Worm (Caenorhabditis elegans) whole organism, L1 larva: ENCODE measurements around the gene K12B6.9.

Source experiments
- F16B12.6 ChIP-seq: fragments of 150-350 bp; optimal IDR thresholded peaks from 2 replicates; lab custom pipeline; 2014; ENCODE audit warnings: missing biosample characterization, missing genetic modification characterization
- alr-1 ChIP-seq: fragments of 200-800 bp; sonication (Bioruptor generic); optimal IDR thresholded peaks from 2 replicates; lab custom pipeline; 2018; ENCODE audit warnings: borderline replicate concordance, mild to moderate bottlenecking, missing genetic modification characterization, missing compliant biosample characterization
- ama-1 ChIP-seq: fragments of 150-350 bp; optimal IDR thresholded peaks from 2 replicates; lab custom pipeline; 2014
- ceh-63 ChIP-seq: fragments of 200-800 bp; sonication (Bioruptor generic); optimal IDR thresholded peaks from 2 replicates; lab custom pipeline; 2018; ENCODE audit warnings: mild to moderate bottlenecking, missing genetic modification characterization, missing compliant biosample characterization
- ceh-82 ChIP-seq, 3 experiments: fragments of 150-350 bp in 1 of 3; sonication (generic microtip) in 2 of 3; optimal IDR thresholded peaks; 2 replicates each; lab custom pipeline; 2014 to 2017; ENCODE audit warnings: missing biosample characterization in 3 of 3, missing genetic modification characterization in 3 of 3
- ceh-90 ChIP-seq: sonication (generic microtip); optimal IDR thresholded peaks from 2 replicates; lab custom pipeline; 2016; ENCODE audit warnings: missing genetic modification characterization, missing compliant biosample characterization
- ces-1 ChIP-seq: fragments of 150-350 bp; optimal IDR thresholded peaks from 2 replicates; lab custom pipeline; 2014; ENCODE audit warnings: missing biosample characterization, missing genetic modification reagents, missing genetic modification characterization
- efl-1 ChIP-seq, 4 experiments: fragments of 150-350 bp; optimal IDR thresholded peaks in 3 of 4; peaks in 1 of 4; 1 replicate in 1 of 4; 2 replicates in 3 of 4; lab custom pipeline; 2014; ENCODE audit warnings: missing biosample characterization in 2 of 4, missing genetic modification characterization in 2 of 4, missing genetic modification reagents in 2 of 4
- elt-2 ChIP-seq: sonication (generic microtip); optimal IDR thresholded peaks from 2 replicates; lab custom pipeline; 2016; ENCODE audit warnings: missing genetic modification characterization, mild to moderate bottlenecking, inconsistent platforms, missing compliant biosample characterization, missing genetic modification reagents
- ets-5 ChIP-seq: fragments of 200-800 bp; sonication (Bioruptor generic); IDR thresholded peaks from 2 replicates; pipeline ENCODE4 v1.3.6; 2022; ENCODE audit warnings: missing genetic modification characterization, missing compliant biosample characterization
- fkh-10 ChIP-seq: sonication (generic microtip); optimal IDR thresholded peaks from 2 replicates; lab custom pipeline; 2017; ENCODE audit warnings: missing biosample characterization, missing genetic modification reagents, missing genetic modification characterization
- fos-1 ChIP-seq: fragments of 150-350 bp; optimal IDR thresholded peaks from 2 replicates; lab custom pipeline; 2014; ENCODE audit warnings: missing biosample characterization, missing genetic modification characterization
- grh-1 ChIP-seq: fragments of 200-800 bp; sonication (Bioruptor generic); IDR thresholded peaks from 2 replicates; pipeline ENCODE4 v1.3.6; 2022; ENCODE audit warnings: missing genetic modification reagents, missing genetic modification characterization, missing compliant biosample characterization
- hlh-17 ChIP-seq: fragments of 200-800 bp; sonication (Bioruptor generic); optimal IDR thresholded peaks from 2 replicates; lab custom pipeline; 2018; ENCODE audit warnings: missing genetic modification characterization, mild to moderate bottlenecking, missing compliant biosample characterization, moderate library complexity, borderline replicate concordance
- hlh-4 ChIP-seq: sonication (generic microtip); optimal IDR thresholded peaks from 2 replicates; lab custom pipeline; 2016; ENCODE audit warnings: mild to moderate bottlenecking, missing genetic modification characterization, missing compliant biosample characterization
- irx-1 ChIP-seq: sonication (generic microtip); optimal IDR thresholded peaks from 2 replicates; lab custom pipeline; 2016; ENCODE audit warnings: missing genetic modification characterization, missing compliant biosample characterization
- jun-1 ChIP-seq: fragments of 150-350 bp; optimal IDR thresholded peaks from 2 replicates; lab custom pipeline; 2014; ENCODE audit warnings: missing biosample characterization, missing genetic modification reagents, missing genetic modification characterization
- lir-3 ChIP-seq: sonication (generic microtip); optimal IDR thresholded peaks from 2 replicates; lab custom pipeline; 2016; ENCODE audit warnings: mild to moderate bottlenecking, missing genetic modification characterization, moderate library complexity, missing compliant biosample characterization; ENCODE audit not compliant: poor library complexity
- mep-1 ChIP-seq: fragments of 150-350 bp; optimal IDR thresholded peaks from 2 replicates; lab custom pipeline; 2014; ENCODE audit warnings: missing biosample characterization, missing genetic modification characterization
- nhr-12 ChIP-seq: sonication (generic microtip); optimal IDR thresholded peaks from 2 replicates; lab custom pipeline; 2017; ENCODE audit warnings: missing biosample characterization, missing genetic modification characterization
- nhr-19 ChIP-seq: fragments of 200-800 bp; sonication (Bioruptor generic); conservative IDR thresholded peaks from 2 replicates; pipeline ENCODE4 v1.3.6; 2022; ENCODE audit warnings: missing genetic modification characterization, missing compliant biosample characterization
- nhr-20 ChIP-seq: sonication (generic microtip); optimal IDR thresholded peaks from 2 replicates; lab custom pipeline; 2016; ENCODE audit warnings: mild to moderate bottlenecking, missing genetic modification characterization, missing compliant biosample characterization
- nhr-237 ChIP-seq: fragments of 150-350 bp; optimal IDR thresholded peaks from 2 replicates; lab custom pipeline; 2014; ENCODE audit warnings: missing biosample characterization, missing genetic modification characterization
- nhr-28 ChIP-seq: fragments of 150-350 bp; optimal IDR thresholded peaks from 2 replicates; lab custom pipeline; 2014; ENCODE audit warnings: missing biosample characterization, missing genetic modification characterization
- nhr-47 ChIP-seq: sonication (generic microtip); optimal IDR thresholded peaks from 2 replicates; lab custom pipeline; 2016; ENCODE audit warnings: mild to moderate bottlenecking, missing genetic modification characterization, moderate library complexity, missing compliant biosample characterization
- nhr-71 ChIP-seq: sonication (generic microtip); optimal IDR thresholded peaks from 2 replicates; lab custom pipeline; 2016; ENCODE audit warnings: mild to moderate bottlenecking, missing genetic modification characterization, moderate library complexity, missing compliant biosample characterization
- nhr-76 ChIP-seq: sonication (generic microtip); optimal IDR thresholded peaks from 2 replicates; lab custom pipeline; 2017; ENCODE audit warnings: missing biosample characterization, missing genetic modification characterization
- nhr-84 ChIP-seq: sonication (generic microtip); optimal IDR thresholded peaks from 2 replicates; lab custom pipeline; 2017; ENCODE audit warnings: missing biosample characterization, missing genetic modification characterization
- nhr-85 ChIP-seq: sonication (generic microtip); peaks from one replicate; lab custom pipeline; 2016; ENCODE audit warnings: missing genetic modification characterization, inconsistent platforms, missing compliant biosample characterization
- nhr-90 ChIP-seq: sonication (generic microtip); optimal IDR thresholded peaks from 2 replicates; lab custom pipeline; 2016; ENCODE audit warnings: mild to moderate bottlenecking, missing genetic modification characterization, missing compliant biosample characterization; ENCODE audit not compliant: poor library complexity
- pag-3 ChIP-seq: sonication (generic microtip); optimal IDR thresholded peaks from 2 replicates; lab custom pipeline; 2017; ENCODE audit warnings: missing genetic modification characterization, mild to moderate bottlenecking, missing compliant biosample characterization, antibody characterized with exemption, borderline replicate concordance; ENCODE audit not compliant: insufficient read depth
- pax-3 ChIP-seq: fragments of 200-800 bp; sonication (Bioruptor generic); optimal IDR thresholded peaks from 2 replicates; lab custom pipeline; 2018; ENCODE audit warnings: mild to moderate bottlenecking, missing genetic modification characterization, moderate library complexity, missing compliant biosample characterization
- pqm-1 ChIP-seq: sonication (generic microtip); optimal IDR thresholded peaks from 3 replicates; lab custom pipeline; 2017; ENCODE audit warnings: missing biosample characterization, missing genetic modification characterization
- rnt-1 ChIP-seq: sonication (generic microtip); optimal IDR thresholded peaks from 2 replicates; lab custom pipeline; 2016; ENCODE audit warnings: mild to moderate bottlenecking, missing genetic modification characterization, moderate library complexity, missing compliant biosample characterization
- skn-1 ChIP-seq: fragments of 150-350 bp; optimal IDR thresholded peaks from 2 replicates; lab custom pipeline; 2014; ENCODE audit warnings: missing biosample characterization, missing genetic modification characterization
- snpc-4 ChIP-seq: fragments of 150-350 bp; optimal IDR thresholded peaks from 2 replicates; lab custom pipeline; 2014; ENCODE audit warnings: missing biosample characterization, missing genetic modification characterization
- snu-23 ChIP-seq: sonication (generic microtip); optimal IDR thresholded peaks from 2 replicates; lab custom pipeline; 2016; ENCODE audit warnings: missing genetic modification characterization, missing compliant biosample characterization
- sup-37 ChIP-seq: fragments of 200-800 bp; sonication (Bioruptor generic); optimal IDR thresholded peaks from 2 replicates; lab custom pipeline; 2018; ENCODE audit warnings: mild to moderate bottlenecking, missing genetic modification characterization, missing compliant biosample characterization
- tlp-1 ChIP-seq: fragments of 150-350 bp; optimal IDR thresholded peaks from 2 replicates; lab custom pipeline; 2014; ENCODE audit warnings: missing biosample characterization, missing genetic modification characterization
- unc-62 ChIP-seq: fragments of 150-350 bp; optimal IDR thresholded peaks from 2 replicates; lab custom pipeline; 2014; ENCODE audit warnings: missing biosample characterization, missing genetic modification reagents, missing genetic modification characterization
- vab-15 ChIP-seq: sonication (generic microtip); optimal IDR thresholded peaks from 2 replicates; lab custom pipeline; 2017; ENCODE audit warnings: missing genotype, mild to moderate bottlenecking, missing genetic modification characterization, missing compliant biosample characterization
- zag-1 ChIP-seq: fragments of 150-350 bp; optimal IDR thresholded peaks from 2 replicates; lab custom pipeline; 2014; ENCODE audit warnings: missing biosample characterization, missing genetic modification characterization
- ztf-11 ChIP-seq, 2 experiments: sonication (generic microtip); optimal IDR thresholded peaks; 2 replicates each; lab custom pipeline; 2016 to 2017; ENCODE audit warnings: missing genetic modification characterization in 2 of 2, missing biosample characterization in 1 of 2, missing compliant biosample characterization in 1 of 2

K12B6.9 gene

DNA sequence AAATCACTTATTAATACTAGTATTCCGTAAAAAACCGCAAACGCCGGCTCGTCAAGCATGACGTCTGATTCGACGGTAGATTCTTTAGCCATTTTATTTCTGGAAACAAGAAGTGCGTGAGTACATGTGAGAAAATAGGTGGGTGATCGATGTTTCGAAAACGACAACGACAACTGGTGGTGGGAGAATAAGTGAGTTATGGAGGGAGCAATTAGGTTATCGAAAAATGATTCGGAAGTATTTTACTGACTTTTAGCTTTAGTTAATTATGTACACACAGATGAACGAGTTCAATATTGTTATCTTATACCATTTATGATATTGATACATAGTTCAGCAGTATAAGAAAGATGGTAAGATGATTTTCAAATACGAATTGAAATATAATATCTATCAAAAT lies 6.1 kb downstream of the K12B6.9 start, which contains the start of gene srn-1:
Gene srn-1, minus strand, starts transcription at position 101 of the 400 bp plus-strand sequence.
- TF ChIP-seq pqm-1 = no peak
- TF ChIP-seq ztf-11 (tag; optimal IDR thresholded peaks at IDR 0.05; lab: Kevin White, UChicago) = no peak
- no peak for TF ChIP-seq sup-37
- no peak for TF ChIP-seq alr-1 (tag; lab: Kevin White, UChicago)
- TF ChIP-seq fos-1 = no peak
- TF ChIP-seq nhr-84 (tag; lab: Kevin White, UChicago) = no peak
- TF ChIP-seq lir-3 (tag; lab: Kevin White, UChicago) = no peak
- no peak for TF ChIP-seq zag-1
- TF ChIP-seq skn-1 (tag; lab: Kevin White, UChicago) = no peak
- no peak for TF ChIP-seq nhr-76 (tag; lab: Kevin White, UChicago)
- TF ChIP-seq irx-1 (tag; lab: Kevin White, UChicago) = no peak
- TF ChIP-seq vab-15 (tag; lab: Kevin White, UChicago) = no peak
- TF ChIP-seq tlp-1 = no peak
- TF ChIP-seq, all 84 proteins: peak for 0

DNA sequence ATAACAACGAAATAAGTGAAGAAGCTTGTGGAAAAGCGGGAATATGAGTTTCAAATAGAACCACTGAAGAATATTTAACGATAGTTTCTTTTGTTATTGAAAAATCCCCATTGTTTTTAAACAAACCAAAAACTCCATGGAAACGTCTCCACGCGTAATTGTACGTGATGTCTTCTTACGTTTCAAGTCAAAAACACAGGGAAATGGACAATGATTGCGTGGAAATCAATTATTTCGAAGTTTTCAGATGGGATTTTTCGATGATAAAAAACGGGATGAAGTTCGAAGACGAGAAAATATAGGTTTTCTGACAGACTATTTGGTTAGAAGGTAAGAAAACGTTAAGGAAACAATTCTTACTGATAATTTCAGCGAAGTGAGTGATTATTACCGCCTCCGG lies 11.3 kb downstream of the K12B6.9 start, which contains the start of the genes K12B6.4 and spe-49:
Gene K12B6.4, minus strand, starts transcription at position 101 of the 400 bp plus-strand sequence.
Gene spe-49, plus strand, starts transcription at position 185 of the 400 bp plus-strand sequence.
- TF ChIP-seq hlh-4 (tag; lab: Kevin White, UChicago) = no peak

DNA sequence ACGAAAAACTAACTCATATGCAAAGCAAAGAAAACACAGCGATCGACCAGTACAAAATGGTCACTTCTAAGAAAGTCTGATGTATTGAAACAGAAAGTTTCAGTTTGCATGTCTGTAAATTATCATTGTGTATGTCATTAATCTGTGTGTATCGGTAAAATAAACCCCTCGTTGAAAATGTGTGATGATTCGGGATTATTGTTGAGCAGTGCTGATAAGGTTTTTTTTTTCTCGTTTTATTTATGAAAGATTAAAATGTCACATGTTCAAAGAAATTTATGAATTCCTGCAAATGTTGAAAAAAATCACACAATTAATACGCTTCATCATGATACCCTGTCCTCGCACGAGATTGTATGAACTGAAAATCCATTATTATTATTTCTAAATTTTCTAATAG lies 12.4 kb downstream of the K12B6.9 start:
- TF ChIP-seq elt-2 (peak; percentile 64), ces-1 (GFP tag; lab: Kevin White, UChicago) (no peak)

DNA sequence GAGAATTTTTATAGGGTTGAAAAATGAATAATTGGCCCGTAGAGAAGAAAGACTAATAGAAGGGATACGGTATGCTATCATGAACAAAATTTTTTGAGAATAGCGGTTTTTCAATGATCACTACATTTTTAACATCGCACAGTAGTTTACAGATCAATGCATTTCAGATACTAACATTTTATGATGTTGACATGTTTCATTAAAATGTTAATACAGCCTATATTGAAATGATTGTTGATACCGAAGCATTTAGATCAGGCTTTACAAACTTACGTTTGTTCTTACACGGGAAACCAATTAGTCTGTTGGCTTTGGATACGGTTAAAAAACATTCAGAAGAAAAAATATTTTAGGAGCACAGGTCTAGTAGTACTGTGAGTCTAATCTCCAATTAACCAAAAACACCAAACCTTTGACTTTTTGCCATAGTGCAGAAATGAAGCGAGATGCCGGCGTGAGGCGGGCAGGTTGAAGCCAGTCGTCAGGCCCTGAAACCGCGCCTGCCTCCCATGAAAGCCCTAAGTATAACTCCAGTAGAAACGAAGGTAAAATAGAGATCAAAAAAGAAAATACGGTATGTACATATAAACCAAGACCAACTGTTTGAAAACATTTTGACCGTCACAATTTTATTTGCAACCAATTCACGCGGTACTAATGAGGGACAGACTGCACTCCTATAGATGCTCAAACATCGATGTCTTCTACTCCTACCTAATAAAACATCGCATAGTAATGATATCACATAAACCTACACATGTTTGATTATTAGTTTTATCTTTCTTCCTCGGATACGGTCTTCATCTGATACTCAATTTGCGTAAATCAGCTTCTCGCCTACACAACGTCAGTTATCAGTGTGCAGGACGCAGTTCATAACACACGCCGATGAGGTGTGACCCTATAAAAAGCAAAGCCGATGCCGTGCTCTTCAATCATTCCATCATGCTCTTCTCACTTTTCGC lies 14.1 kb downstream of the K12B6.9 start, which contains the start of gene fil-2:
Gene fil-2, plus strand, starts transcription at position 915 of the 965 bp plus-strand sequence.
- TF ChIP-seq jun-1 (tag; lab: Kevin White, UChicago) = no peak
- peak; percentile 84 for TF ChIP-seq ama-1 (lab: Kevin White, UChicago)
- no peak for TF ChIP-seq ceh-63 (GFP tag; lab: Kevin White, UChicago)
- no peak for TF ChIP-seq hlh-4 (tag; lab: Kevin White, UChicago)
- no peak for TF ChIP-seq F16B12.6
- TF ChIP-seq ceh-90 (tag; lab: Kevin White, UChicago) = no peak
- peak; percentile 27 for TF ChIP-seq nhr-71 (tag; lab: Kevin White, UChicago)
- peak; percentile 40 for TF ChIP-seq nhr-85
- no peak for TF ChIP-seq unc-62 (GFP tag; lab: Kevin White, UChicago)
- TF ChIP-seq grh-1 = no peak
- TF ChIP-seq fos-1 = no peak
- no peak for TF ChIP-seq nhr-237
- peak; percentile 21 for TF ChIP-seq elt-2
- TF ChIP-seq pag-3 (tag; lab: Kevin White, UChicago) = no peak
- TF ChIP-seq efl-1 (optimal IDR thresholded peaks at IDR 0.05; lab: Kevin White, UChicago) = no peak
- peak in 1 of 2 experiments; percentile 88 for TF ChIP-seq efl-1 (GFP tag; optimal IDR thresholded peaks at IDR 0.05 in 1 of 2; lab: Kevin White, UChicago)
- no peak for TF ChIP-seq snu-23 (GFP tag; lab: Kevin White, UChicago)
- no peak for TF ChIP-seq nhr-76 (tag; lab: Kevin White, UChicago)
- TF ChIP-seq sup-37 = no peak
- TF ChIP-seq nhr-90 (tag; lab: Kevin White, UChicago) = peak; percentile 66
- TF ChIP-seq snpc-4 = no peak
- TF ChIP-seq ceh-82 (tag; optimal IDR thresholded peaks at IDR 0.05; lab: Kevin White, UChicago) = no peak
- TF ChIP-seq hlh-17 (GFP tag; lab: Kevin White, UChicago) = no peak
- TF ChIP-seq nhr-20 = peak; percentile 52
- TF ChIP-seq mep-1 (tag; lab: Kevin White, UChicago) = no peak
- no peak for TF ChIP-seq zag-1
- TF ChIP-seq nhr-12 (tag; lab: Kevin White, UChicago) = no peak
- TF ChIP-seq nhr-19 = 0 out of 2 replicates have a peak, but pooled peaks have one; percentile 8
- no peak for TF ChIP-seq nhr-28 (tag; lab: Kevin White, UChicago)
- no peak for TF ChIP-seq rnt-1 (tag; lab: Kevin White, UChicago)
- no peak for TF ChIP-seq fkh-10 (GFP tag; lab: Kevin White, UChicago)
- peak; percentile 14 for TF ChIP-seq nhr-47 (tag; lab: Kevin White, UChicago)
- no peak for TF ChIP-seq pax-3 (tag; lab: Kevin White, UChicago)
- TF ChIP-seq ets-5 (GFP tag; lab: Robert Waterston, UW) = no peak
- no peak for TF ChIP-seq skn-1 (tag; lab: Kevin White, UChicago)
